Worm (Caenorhabditis elegans): ENCODE results near the gene W02G9.4.

W02G9.4 gene

ce11 chrV:2657682-2658081, 9.0 kb upstream of the W02G9.4 start:
- TF ChIP-seq T23F11.4 (GFP tag; optimal IDR thresholded peaks at IDR 0.05) (no peak), hlh-8 (tag; optimal IDR thresholded peaks at IDR 0.05) (no peak), ets-4 (tag; optimal IDR thresholded peaks at IDR 0.05) (no peak), F13H6.1 (tag; optimal IDR thresholded peaks at IDR 0.05) (no peak), Y22D7AL.16 (tag; optimal IDR thresholded peaks at IDR 0.05) (no peak), ceh-24 (tag; optimal IDR thresholded peaks at IDR 0.05) (no peak), ceh-19 (GFP tag; optimal IDR thresholded peaks at IDR 0.05) (no peak), pag-3 (tag; optimal IDR thresholded peaks at IDR 0.05; ENCODE audit: borderline replicate concordance) (no peak), zip-5 (tag; optimal IDR thresholded peaks at IDR 0.05) (no peak), fkh-10 (GFP tag; optimal IDR thresholded peaks at IDR 0.05) (no peak), dve-1 (tag; optimal IDR thresholded peaks at IDR 0.05) (no peak), npax-4 (tag; optimal IDR thresholded peaks at IDR 0.05) (no peak), ceh-6 (GFP tag; optimal IDR thresholded peaks at IDR 0.05) (no peak), ceh-18 (tag; optimal IDR thresholded peaks at IDR 0.05) (no peak), dmd-4 (tag; optimal IDR thresholded peaks at IDR 0.05; ENCODE audit: borderline replicate concordance) (no peak), rnt-1 (tag; optimal IDR thresholded peaks at IDR 0.05) (no peak), ceh-48 (tag; optimal IDR thresholded peaks at IDR 0.05) (no peak), ceh-45 (GFP tag; IDR thresholded peaks at IDR 0.05) (no peak), che-1 (tag; optimal IDR thresholded peaks at IDR 0.05) (no peak)

ce11 chrV:2660457-2660856, 6.2 kb upstream of the W02G9.4 start:
- TF ChIP-seq ceh-34 (tag; optimal IDR thresholded peaks at IDR 0.05) (no peak), ets-4 (tag; optimal IDR thresholded peaks at IDR 0.05) (no peak), pha-4 (tag; optimal IDR thresholded peaks at IDR 0.05) (no peak), C08G9.2 (tag; optimal IDR thresholded peaks at IDR 0.05) (no peak), ama-1 (optimal IDR thresholded peaks at IDR 0.05) (no peak), lim-6 (tag; optimal IDR thresholded peaks at IDR 0.05) (no peak), nhr-11 (tag; optimal IDR thresholded peaks at IDR 0.05) (no peak)

- no peak for TF ChIP-seq ahr-1 (tag; optimal IDR thresholded peaks at IDR 0.05)
- no peak for TF ChIP-seq fax-1 (tag; optimal IDR thresholded peaks at IDR 0.05)
- no peak for TF ChIP-seq K09A11.1 (tag; optimal IDR thresholded peaks at IDR 0.05; ENCODE audit: insufficient read depth)
- TF ChIP-seq odd-2 (tag; optimal IDR thresholded peaks at IDR 0.05): no peak
- no peak for TF ChIP-seq hlh-6 (tag; optimal IDR thresholded peaks at IDR 0.05)
- no peak for TF ChIP-seq fkh-6 (tag; optimal IDR thresholded peaks at IDR 0.05)
- TF ChIP-seq ceh-18 (tag; optimal IDR thresholded peaks at IDR 0.05): no peak
- TF ChIP-seq mec-3 (tag; optimal IDR thresholded peaks at IDR 0.05; ENCODE audit: borderline replicate concordance): no peak
- no peak for TF ChIP-seq ztf-16 (tag; optimal IDR thresholded peaks at IDR 0.05)
- no peak for TF ChIP-seq pros-1 (tag; optimal IDR thresholded peaks at IDR 0.05)
- TF ChIP-seq pha-2 (tag; optimal IDR thresholded peaks at IDR 0.05): no peak
- no peak for TF ChIP-seq ceh-22 (tag; optimal IDR thresholded peaks at IDR 0.05)
- no peak for TF ChIP-seq nfya-1 (tag; optimal IDR thresholded peaks at IDR 0.05)
Measured at ce11 chrV:2664525-2665053, 2.1 kb upstream of the W02G9.4 start, which contains the start of gene ndx-2. ndx-2 (minus strand) TSS chrV:2665003.

DNA sequence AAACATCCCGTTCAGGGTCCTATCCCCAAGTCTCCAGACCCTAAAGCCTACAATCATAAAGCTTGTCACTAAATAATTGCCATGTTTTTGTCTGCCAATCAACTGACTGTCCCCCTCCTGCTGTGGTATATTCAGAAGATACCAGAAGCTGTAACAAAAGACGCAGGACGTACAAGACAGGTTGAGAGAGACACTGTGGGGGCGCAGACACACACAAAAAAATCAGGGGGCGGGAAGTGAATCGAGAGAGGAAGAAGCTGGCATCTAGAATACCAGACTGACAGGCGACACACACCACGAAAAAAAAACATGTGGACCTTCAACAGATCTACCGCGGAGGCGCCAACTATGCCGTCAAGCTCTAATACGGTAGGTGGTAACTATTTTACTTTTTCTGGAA, 4.5 kb downstream of the W02G9.4 start, which contains the start of gene kel-8:
TSS of gene kel-8 (plus strand) at position 301 of the 400 bp plus-strand sequence.
- no peak for TF ChIP-seq unc-86 (tag; optimal IDR thresholded peaks at IDR 0.05)
- TF ChIP-seq pax-1 (tag; optimal IDR thresholded peaks at IDR 0.05): no peak
- TF ChIP-seq fax-1 (tag; optimal IDR thresholded peaks at IDR 0.05): no peak
- no peak for TF ChIP-seq eyg-1 (tag; optimal IDR thresholded peaks at IDR 0.05)
- TF ChIP-seq unc-42 (tag; optimal IDR thresholded peaks at IDR 0.05): no peak
- no peak for TF ChIP-seq pag-3 (tag; optimal IDR thresholded peaks at IDR 0.05; ENCODE audit: borderline replicate concordance)
- TF ChIP-seq pat-9 (tag; optimal IDR thresholded peaks at IDR 0.05): no peak
- no peak for TF ChIP-seq ceh-24 (tag; optimal IDR thresholded peaks at IDR 0.05)
- TF ChIP-seq dmd-4 (tag; optimal IDR thresholded peaks at IDR 0.05; ENCODE audit: borderline replicate concordance): no peak
- TF ChIP-seq npax-4 (tag; optimal IDR thresholded peaks at IDR 0.05): no peak
- TF ChIP-seq T23F11.4 (GFP tag; optimal IDR thresholded peaks at IDR 0.05): no peak
